Fruit fly (Drosophila melanogaster) Kc167 (cell line): ENCODE measurements around the gene Fmr1.

ENCODE experiments used
- Myc ChIP-seq: fragments of >200 bp; optimal IDR thresholded peaks from 2 replicates; lab custom pipeline; 2017; ENCODE audit warnings: missing external identifiers
- Sin3A ChIP-seq: fragments of >200 bp; optimal IDR thresholded peaks from 2 replicates; lab custom pipeline; 2018; ENCODE audit warnings: missing external identifiers
- h ChIP-seq: fragments of >200 bp; optimal IDR thresholded peaks from 3 replicates; lab custom pipeline; 2018; ENCODE audit warnings: missing external identifiers
- insv ChIP-seq: fragments of >200 bp; optimal IDR thresholded peaks from 3 replicates; lab custom pipeline; 2018; ENCODE audit warnings: missing external identifiers
- psq ChIP-seq: fragments of >200 bp; optimal IDR thresholded peaks from 2 replicates; lab custom pipeline; 2017; ENCODE audit warnings: missing external identifiers
- ttk ChIP-seq: sonication (Bioruptor generic); optimal IDR thresholded peaks from 2 replicates; lab custom pipeline; 2017; ENCODE audit warnings: missing external identifiers

The Fmr1 gene

DNA sequence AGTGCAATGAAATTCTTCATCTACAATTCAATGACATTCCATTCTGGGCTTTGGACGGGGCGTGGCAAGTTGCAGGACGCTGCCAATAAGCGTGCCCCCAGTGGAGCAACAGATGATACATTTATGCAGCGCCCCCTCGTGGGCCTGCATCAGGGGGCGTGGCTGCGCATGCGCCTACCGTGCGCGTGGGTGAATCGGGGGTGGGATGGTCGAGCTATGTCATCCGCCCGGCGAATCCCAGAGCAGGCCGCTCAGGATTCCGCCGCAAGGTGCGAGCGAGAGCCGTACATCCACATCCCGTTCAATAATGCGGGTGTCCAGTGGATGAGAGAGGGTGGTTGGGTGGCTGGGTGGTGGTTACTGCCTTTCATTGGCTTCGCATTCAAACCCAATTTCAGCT, 39.7 kb downstream of the Fmr1 start:
- TF ChIP-seq ttk (no peak), psq (lab: Kevin White, UChicago) (no peak), Sin3A (lab: Kevin White, UChicago) (no peak), Myc (lab: Kevin White, UChicago) (no peak), insv (lab: Kevin White, UChicago) (no peak), h (lab: Kevin White, UChicago) (no peak)

DNA sequence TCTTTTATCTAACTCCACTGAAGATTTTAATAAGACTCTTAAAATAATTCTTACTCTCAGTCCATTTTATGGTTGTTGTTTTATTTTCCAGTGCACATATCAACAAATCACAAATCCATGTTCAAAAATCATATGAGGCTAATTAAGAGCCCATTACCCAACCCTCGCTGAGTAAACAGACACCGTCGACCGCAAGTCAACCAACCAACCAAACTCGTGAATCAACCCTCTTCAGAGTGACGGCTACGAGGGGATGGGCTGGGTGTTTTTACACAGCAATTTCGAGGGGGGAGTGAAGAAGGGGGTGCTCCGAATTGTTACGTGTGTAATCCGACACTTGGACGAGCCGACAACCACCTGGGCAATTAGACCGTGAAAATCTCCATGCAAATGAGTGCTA, 41.1 kb downstream of the Fmr1 start:
- TF ChIP-seq h (lab: Kevin White, UChicago) (no peak), Myc (lab: Kevin White, UChicago) (no peak)

DNA sequence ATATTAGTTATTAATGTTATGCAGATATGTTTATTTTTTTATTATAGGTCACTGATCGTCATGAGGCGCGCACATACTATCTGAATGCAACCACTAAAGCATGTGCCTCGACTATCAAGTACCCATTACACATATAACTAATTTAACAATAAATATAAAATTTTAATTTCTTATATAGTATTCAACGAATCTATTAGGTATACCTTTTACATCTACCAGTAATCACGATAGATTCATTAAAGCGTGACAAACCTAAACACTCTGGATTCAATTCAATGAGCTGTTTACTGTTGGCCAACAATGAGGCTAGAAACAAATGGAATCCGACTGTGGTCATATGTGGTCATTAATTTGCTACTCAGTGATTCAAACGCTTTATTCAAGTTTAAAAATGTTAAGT, 42.3 kb downstream of the Fmr1 start, which contains the start of gene CG33784:
Gene CG33784 (plus strand): TSS at position 301 of the 400 bp plus-strand sequence.
- TF ChIP-seq ttk: no peak
- TF ChIP-seq psq (lab: Kevin White, UChicago): no peak
- no peak for TF ChIP-seq Sin3A (lab: Kevin White, UChicago)
- no peak for TF ChIP-seq Myc (lab: Kevin White, UChicago)
- no peak for TF ChIP-seq insv (lab: Kevin White, UChicago)
- no peak for TF ChIP-seq h (lab: Kevin White, UChicago)

DNA sequence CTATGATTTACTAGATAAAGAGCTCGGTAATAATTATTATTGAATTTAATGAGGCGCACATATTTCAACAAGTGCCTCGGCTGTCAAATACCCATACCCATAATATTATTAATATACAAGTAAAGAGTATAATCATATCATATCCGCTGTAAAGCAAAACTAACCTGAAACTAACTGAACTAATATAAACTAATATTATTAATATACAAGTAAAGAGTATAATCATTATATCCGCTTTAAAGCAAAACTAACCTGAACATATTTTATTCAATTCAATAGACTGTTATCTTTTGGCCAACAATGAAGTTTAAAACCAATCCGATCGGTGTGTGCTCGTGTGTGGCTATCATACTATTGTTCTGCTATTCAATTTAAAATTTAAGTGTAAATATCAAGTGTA, 43.5 kb downstream of the Fmr1 start, which contains the start of gene CG33783:
Gene CG33783 (plus strand): TSS at position 301 of the 400 bp plus-strand sequence.
- TF ChIP-seq Sin3A (lab: Kevin White, UChicago) (no peak), psq (lab: Kevin White, UChicago) (no peak), ttk (no peak), insv (lab: Kevin White, UChicago) (no peak), Myc (lab: Kevin White, UChicago) (no peak), h (lab: Kevin White, UChicago) (no peak)

DNA sequence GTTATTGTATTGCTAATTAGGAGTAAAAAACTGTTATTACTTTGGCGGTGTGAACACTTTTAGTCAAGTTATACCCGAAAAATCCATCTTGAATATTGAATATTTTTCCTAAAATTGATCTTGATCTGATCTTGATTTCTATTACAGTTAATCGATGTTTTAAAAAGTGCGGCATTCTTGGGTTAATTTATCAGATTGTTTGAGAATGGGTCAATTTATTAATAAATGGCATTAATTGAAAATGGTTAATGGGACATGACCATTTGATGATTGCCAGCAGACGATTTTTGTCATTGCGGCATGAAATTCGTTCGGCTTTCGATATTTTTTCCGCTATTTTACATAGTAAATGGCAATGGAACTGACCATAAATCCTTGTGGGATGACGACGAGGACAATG, 46.2 kb downstream of the Fmr1 start, which contains the start of gene CG33631:
Gene CG33631 (plus strand): TSS at position 301 of the 400 bp plus-strand sequence.
- no peak for TF ChIP-seq insv (lab: Kevin White, UChicago)
- no peak for TF ChIP-seq Sin3A (lab: Kevin White, UChicago)
- no peak for TF ChIP-seq psq (lab: Kevin White, UChicago)
- TF ChIP-seq h (lab: Kevin White, UChicago): no peak
- no peak for TF ChIP-seq ttk
- TF ChIP-seq Myc (lab: Kevin White, UChicago): no peak

DNA sequence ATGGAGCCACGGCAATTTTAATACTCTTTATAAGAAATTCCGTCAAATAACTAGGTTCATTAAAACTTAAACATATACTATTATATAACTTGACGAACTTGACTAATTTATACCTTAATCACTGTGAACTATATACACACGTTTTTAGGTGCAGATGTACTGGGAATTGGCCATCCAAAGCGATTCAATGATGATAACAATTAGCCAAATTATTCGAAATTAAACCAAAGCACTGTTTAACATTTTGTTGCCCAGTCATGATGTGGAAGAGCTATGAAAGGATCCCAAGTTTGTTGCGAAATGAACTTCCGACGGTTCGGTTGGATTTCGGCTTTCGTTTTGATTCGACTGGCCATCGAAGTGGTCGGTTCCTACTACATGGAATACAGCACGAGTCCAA, 47.6 kb downstream of the Fmr1 start, which contains the start of gene CG33630:
Gene CG33630 (plus strand): TSS at position 301 of the 400 bp plus-strand sequence.
- no peak for TF ChIP-seq insv (lab: Kevin White, UChicago)
- TF ChIP-seq psq (lab: Kevin White, UChicago): no peak
- no peak for TF ChIP-seq ttk
- no peak for TF ChIP-seq h (lab: Kevin White, UChicago)
- TF ChIP-seq Myc (lab: Kevin White, UChicago): no peak
- TF ChIP-seq Sin3A (lab: Kevin White, UChicago): no peak

DNA sequence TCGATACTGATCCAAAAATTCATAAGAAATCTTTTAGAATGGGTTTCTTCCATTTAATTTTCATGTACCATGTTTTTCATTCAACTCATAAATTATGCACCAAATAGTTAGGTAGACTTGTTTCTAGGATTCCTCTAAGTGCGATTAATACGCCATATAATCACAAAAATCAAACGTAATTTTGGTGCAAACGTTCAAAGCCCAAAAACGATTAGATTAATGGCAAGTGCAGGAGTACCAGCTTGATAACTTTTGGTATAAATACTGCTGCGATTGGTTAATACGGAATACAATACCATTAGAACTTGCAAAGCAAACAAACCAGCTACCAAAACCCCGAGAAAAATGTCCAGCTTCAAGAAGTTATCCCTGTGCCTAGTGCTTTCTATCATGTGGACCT, 50.0 kb downstream of the Fmr1 start, which contains the start of gene Npc2c:
Gene Npc2c (plus strand): TSS at position 301 of the 400 bp plus-strand sequence.
- TF ChIP-seq Myc (lab: Kevin White, UChicago) (no peak), insv (lab: Kevin White, UChicago) (no peak), ttk (no peak)

DNA sequence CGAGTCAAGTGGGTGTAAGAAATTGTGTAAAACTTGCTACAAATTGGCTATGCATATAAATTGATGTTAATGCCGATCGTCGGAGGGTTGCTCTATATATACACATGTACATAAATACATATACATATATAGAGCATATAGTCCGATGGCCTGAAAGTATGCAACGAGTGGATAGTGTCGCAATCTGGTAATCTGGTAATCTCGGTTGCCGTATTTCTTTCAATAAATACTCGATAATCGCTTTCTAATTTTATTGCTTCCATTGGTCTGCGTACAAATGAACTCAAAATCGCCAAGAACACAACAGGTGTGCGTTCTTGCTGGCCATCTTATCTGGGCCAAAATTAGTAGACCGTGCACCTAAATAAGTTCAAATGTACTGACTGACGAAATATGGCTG, 50.6 kb downstream of the Fmr1 start:
- TF ChIP-seq ttk (no peak), h (lab: Kevin White, UChicago) (no peak), Sin3A (lab: Kevin White, UChicago) (no peak), Myc (lab: Kevin White, UChicago) (no peak), insv (lab: Kevin White, UChicago) (no peak), psq (lab: Kevin White, UChicago) (no peak)

DNA sequence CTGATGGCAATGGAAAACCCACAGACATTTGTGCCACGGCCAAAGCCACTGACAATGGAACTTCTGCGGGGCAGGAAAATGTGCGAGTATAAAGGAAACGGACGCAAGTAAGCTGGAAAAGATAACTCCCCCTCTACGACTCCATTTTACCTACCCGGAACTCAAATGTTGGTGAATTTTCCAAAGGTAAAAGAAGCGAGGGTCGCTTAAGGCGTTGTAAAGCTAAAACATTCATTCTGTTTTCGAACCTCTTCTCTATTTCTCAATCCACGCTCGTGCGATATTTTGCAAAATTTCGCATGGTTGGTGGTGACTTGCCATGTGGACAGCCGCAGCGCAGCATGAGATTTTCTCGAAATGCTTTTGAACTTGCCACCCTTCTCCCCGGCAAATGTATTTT, 53.3 kb downstream of the Fmr1 start:
- no peak for TF ChIP-seq psq (lab: Kevin White, UChicago)
- no peak for TF ChIP-seq Myc (lab: Kevin White, UChicago)
- TF ChIP-seq insv (lab: Kevin White, UChicago): no peak
- TF ChIP-seq h (lab: Kevin White, UChicago): no peak
- no peak for TF ChIP-seq ttk
- no peak for TF ChIP-seq Sin3A (lab: Kevin White, UChicago)

DNA sequence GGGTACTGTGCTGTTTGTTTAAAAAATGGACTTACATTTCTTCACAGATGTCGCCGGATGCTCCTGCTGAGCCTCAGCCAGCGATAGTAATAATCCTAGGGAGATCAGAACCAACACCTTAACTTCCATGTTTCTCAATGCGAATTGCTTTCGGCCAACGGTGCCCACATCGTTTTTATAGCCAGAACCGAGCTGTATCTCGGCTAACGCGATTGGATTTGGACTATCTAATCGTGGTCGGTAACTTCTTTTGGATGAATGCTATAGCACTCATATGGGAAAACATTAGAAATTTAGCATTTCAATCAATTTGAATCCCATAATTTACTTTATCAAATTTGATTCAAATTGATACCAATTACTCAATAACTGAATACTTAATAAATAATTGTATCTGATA, 54.0 kb downstream of the Fmr1 start, which contains the start of gene Npc2d:
Gene Npc2d (minus strand): TSS at position 133 of the 400 bp plus-strand sequence.
- no peak for TF ChIP-seq Sin3A (lab: Kevin White, UChicago)
- no peak for TF ChIP-seq insv (lab: Kevin White, UChicago)
- TF ChIP-seq ttk: no peak

DNA sequence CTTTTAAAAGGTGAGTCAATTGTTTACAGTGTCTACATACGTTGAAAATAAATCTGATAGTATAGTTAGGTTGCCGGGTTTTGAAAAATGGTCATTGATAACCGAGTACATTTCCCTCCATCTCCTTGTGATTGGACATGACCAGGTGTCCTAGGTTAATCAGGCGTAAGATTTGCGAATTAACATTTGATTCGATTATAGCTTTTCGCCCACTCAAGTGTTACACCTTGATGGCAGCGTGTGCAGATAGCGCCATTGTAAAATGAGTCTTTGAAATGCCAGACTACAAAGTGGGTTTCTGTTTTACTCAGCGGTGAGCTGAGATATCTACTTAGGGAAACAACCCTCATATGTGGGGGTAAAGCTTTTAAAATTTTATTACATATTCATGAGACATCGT, 54.9 kb downstream of the Fmr1 start:
- TF ChIP-seq Sin3A (lab: Kevin White, UChicago): no peak
- TF ChIP-seq psq (lab: Kevin White, UChicago): no peak
- TF ChIP-seq insv (lab: Kevin White, UChicago): no peak
- no peak for TF ChIP-seq Myc (lab: Kevin White, UChicago)
- no peak for TF ChIP-seq ttk
- no peak for TF ChIP-seq h (lab: Kevin White, UChicago)

DNA sequence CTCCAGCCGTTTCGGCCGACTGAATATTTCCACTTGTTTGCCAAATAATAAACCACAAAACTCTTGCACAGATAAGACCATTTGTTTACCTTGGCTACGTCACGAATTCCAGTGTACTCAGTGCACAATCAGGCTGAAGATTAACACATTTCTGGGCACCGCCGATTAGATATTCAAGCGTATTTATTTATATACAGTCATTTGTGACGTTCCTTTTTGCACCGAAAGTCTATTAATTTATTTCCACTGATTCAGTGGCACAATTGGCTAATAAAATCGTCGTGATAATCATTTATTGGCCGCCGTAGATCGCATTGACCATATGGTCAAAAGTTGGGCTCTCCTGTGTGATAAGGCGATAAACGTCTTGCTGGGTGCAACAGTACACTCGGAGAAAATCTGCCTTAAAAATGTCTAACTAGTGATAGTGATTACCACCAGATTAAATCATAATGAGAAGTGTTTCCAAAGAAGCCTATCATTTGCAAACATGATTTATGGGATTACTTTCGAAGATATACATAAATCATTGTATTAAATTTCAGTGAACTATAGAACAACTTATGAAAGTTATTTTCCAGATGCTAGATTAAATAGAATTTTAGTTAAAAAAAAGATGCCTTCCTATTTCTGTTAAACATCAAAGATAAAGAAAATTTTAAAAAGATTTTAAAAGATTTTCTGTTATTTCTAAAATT, 55.5 kb downstream of the Fmr1 start:
- no peak for TF ChIP-seq Myc (lab: Kevin White, UChicago)
- TF ChIP-seq insv (lab: Kevin White, UChicago): no peak
- no peak for TF ChIP-seq Sin3A (lab: Kevin White, UChicago)
- TF ChIP-seq h (lab: Kevin White, UChicago): no peak
- TF ChIP-seq ttk: no peak
- no peak for TF ChIP-seq psq (lab: Kevin White, UChicago)
